Fruit fly (Drosophila melanogaster): Measurements from ENCODE around the gene Osi8.

dm6 chr3R:6221681-6222080 is 33.3 kb upstream of the Osi8 start, which contains the start of gene Osi4:
- TF ChIP-seq EcR (GFP tag; optimal IDR thresholded peaks at IDR 0.05): no peak
- TF ChIP-seq CG13204 (GFP tag; optimal IDR thresholded peaks at IDR 0.05): no peak
- no peak for TF ChIP-seq CG9948 (tag; optimal IDR thresholded peaks at IDR 0.05)
- no peak for TF ChIP-seq CG8301 (tag; optimal IDR thresholded peaks at IDR 0.05)
- no peak for TF ChIP-seq CG14655 (GFP tag; optimal IDR thresholded peaks at IDR 0.05)
